Worm (Caenorhabditis elegans) whole organism, L1 larva: Measurements from ENCODE around the gene decr-1.2.

Source experiments
- ceh-8 ChIP-seq: fragments of 200-800 bp; sonication (Bioruptor generic); optimal IDR thresholded peaks from 2 replicates; lab custom pipeline; 2018; ENCODE audit warnings: mild to moderate bottlenecking, missing genetic modification characterization, moderate library complexity, missing compliant biosample characterization
- fkh-10 ChIP-seq: sonication (generic microtip); optimal IDR thresholded peaks from 2 replicates; lab custom pipeline; 2017; ENCODE audit warnings: missing biosample characterization, missing genetic modification reagents, missing genetic modification characterization
- mab-9 ChIP-seq: fragments of 200-800 bp; sonication (Bioruptor generic); IDR thresholded peaks from 2 replicates; pipeline ENCODE4 v1.3.6; 2022; ENCODE audit warnings: missing genetic modification reagents, missing genetic modification characterization, missing compliant biosample characterization
- nhr-11 ChIP-seq: fragments of 150-350 bp; optimal IDR thresholded peaks from 2 replicates; lab custom pipeline; 2014; ENCODE audit warnings: missing biosample characterization, missing genetic modification characterization
- nhr-85 ChIP-seq: sonication (generic microtip); peaks from one replicate; lab custom pipeline; 2016; ENCODE audit warnings: missing genetic modification characterization, inconsistent platforms, missing compliant biosample characterization
- snu-23 ChIP-seq: sonication (generic microtip); optimal IDR thresholded peaks from 2 replicates; lab custom pipeline; 2016; ENCODE audit warnings: missing genetic modification characterization, missing compliant biosample characterization
- unc-62 ChIP-seq: fragments of 150-350 bp; optimal IDR thresholded peaks from 2 replicates; lab custom pipeline; 2014; ENCODE audit warnings: missing biosample characterization, missing genetic modification reagents, missing genetic modification characterization

ce11 chrII:8566039-8566438, 20.6 kb downstream of the decr-1.2 start, which contains the start of gene stc-1:
- TF ChIP-seq nhr-85 (tag; lab: Kevin White, UChicago) (peak; percentile 35), nhr-11 (no peak), snu-23 (peak; percentile 18), unc-62 (GFP tag; lab: Kevin White, UChicago) (no peak), mab-9 (GFP tag; lab: Robert Waterston, UW) (no peak), fkh-10 (no peak), ceh-8 (GFP tag; lab: Kevin White, UChicago) (no peak)
